Fruit fly (Drosophila melanogaster) Kc167 (cell line): ENCODE results near the gene CG13893.

Experiments used
- Myc ChIP-seq: fragments of >200 bp; optimal IDR thresholded peaks from 2 replicates; lab custom pipeline; 2017; ENCODE audit warnings: missing external identifiers
- Sin3A ChIP-seq: fragments of >200 bp; optimal IDR thresholded peaks from 2 replicates; lab custom pipeline; 2018; ENCODE audit warnings: missing external identifiers
- h ChIP-seq: fragments of >200 bp; optimal IDR thresholded peaks from 3 replicates; lab custom pipeline; 2018; ENCODE audit warnings: missing external identifiers

- TF ChIP-seq h (lab: Kevin White, UChicago), result peak; percentile 79
- TF ChIP-seq Sin3A (lab: Kevin White, UChicago), result no peak
- no peak for TF ChIP-seq Myc
Measured at dm6 chr3L:634319-635015, 30.7 kb upstream of the CG13893 start.
